Fruit fly (Drosophila melanogaster): ENCODE measurements around the gene CG4459.

DNA sequence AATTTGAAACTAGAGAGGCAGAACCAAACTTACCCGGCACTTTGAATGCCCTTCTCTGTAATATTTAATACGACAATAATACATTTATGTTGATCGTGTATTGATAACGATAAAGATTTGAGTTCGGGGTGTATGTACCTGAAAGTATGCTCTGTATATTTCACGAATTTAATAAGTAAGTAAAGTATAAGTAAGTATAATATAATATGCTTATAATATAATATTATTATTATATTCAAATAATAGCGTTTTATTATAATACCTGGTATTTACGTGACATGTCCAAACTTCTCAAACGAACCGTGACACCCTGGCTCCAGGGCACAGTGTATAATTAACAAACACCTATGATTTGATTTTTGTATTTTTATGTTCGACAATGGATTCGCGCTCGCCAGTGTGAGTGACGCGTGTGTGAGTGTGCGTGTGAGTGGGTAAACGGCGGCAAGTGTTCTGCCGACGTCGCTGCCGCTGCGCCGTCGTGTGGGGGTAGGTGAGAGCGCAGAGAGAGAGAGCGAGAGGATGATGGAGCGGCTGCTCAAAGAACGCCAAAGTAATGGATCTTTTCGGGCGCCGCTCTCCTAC, 38.7 kb downstream of the CG4459 start:
- TF ChIP-seq psq (optimal IDR thresholded peaks at IDR 0.05) = no peak
- TF ChIP-seq h (optimal IDR thresholded peaks at IDR 0.05) = no peak
- no peak for TF ChIP-seq Sin3A (optimal IDR thresholded peaks at IDR 0.05)
- TF ChIP-seq insv (optimal IDR thresholded peaks at IDR 0.05) = no peak

Data from Kc167 (cell line).